Worm (Caenorhabditis elegans) whole organism, L2 larva: ENCODE results near the gene mfsd-8.

Experiments used
- R02D3.7 ChIP-seq: fragments of 150-350 bp; optimal IDR thresholded peaks from 2 replicates; lab custom pipeline; 2014; ENCODE audit warnings: missing biosample characterization, missing genetic modification characterization
- ceh-16 ChIP-seq: fragments of 150-350 bp; optimal IDR thresholded peaks from 2 replicates; lab custom pipeline; 2014; ENCODE audit warnings: missing biosample characterization, missing genetic modification characterization
- egl-27 ChIP-seq: sonication (generic microtip); optimal IDR thresholded peaks from 3 replicates; lab custom pipeline; 2017; ENCODE audit warnings: missing biosample characterization, missing genetic modification reagents, missing genetic modification characterization
- fos-1 ChIP-seq: fragments of 150-350 bp; optimal IDR thresholded peaks from 2 replicates; lab custom pipeline; 2014; ENCODE audit warnings: missing biosample characterization, missing genetic modification characterization
- lin-11 ChIP-seq: fragments of 150-350 bp; sonication (generic microtip); optimal IDR thresholded peaks from 2 replicates; lab custom pipeline; 2014; ENCODE audit warnings: missing biosample characterization, missing genetic modification characterization, inconsistent platforms, mixed read lengths
- lin-39 ChIP-seq: fragments of 150-350 bp; optimal IDR thresholded peaks from 2 replicates; lab custom pipeline; 2014; ENCODE audit warnings: missing biosample characterization, missing genetic modification reagents, missing genetic modification characterization
- lsy-2 ChIP-seq, 2 experiments: fragments of 150-350 bp in 1 of 2; sonication (generic microtip) in 1 of 2; optimal IDR thresholded peaks; 2 replicates each; lab custom pipeline; 2014 to 2017; ENCODE audit warnings: missing biosample characterization in 2 of 2, missing genetic modification characterization in 2 of 2
- mdl-1 ChIP-seq, 2 experiments: fragments of 150-350 bp in 1 of 2; sonication (generic microtip) in 1 of 2; optimal IDR thresholded peaks; 2 replicates each; lab custom pipeline; 2017; ENCODE audit warnings: missing biosample characterization in 2 of 2, missing genetic modification characterization in 2 of 2
- nhr-10 ChIP-seq: sonication (generic microtip); optimal IDR thresholded peaks from 2 replicates; lab custom pipeline; 2017; ENCODE audit warnings: missing biosample characterization, missing genetic modification characterization
- nhr-23 ChIP-seq: fragments of 150-350 bp; optimal IDR thresholded peaks from 2 replicates; lab custom pipeline; 2014; ENCODE audit warnings: missing biosample characterization, missing genetic modification reagents, missing genetic modification characterization
- nhr-237 ChIP-seq: fragments of 150-350 bp; optimal IDR thresholded peaks from 2 replicates; lab custom pipeline; 2014; ENCODE audit warnings: missing biosample characterization, missing genetic modification characterization
- unc-62 ChIP-seq: fragments of 150-350 bp; optimal IDR thresholded peaks from 2 replicates; lab custom pipeline; 2014; ENCODE audit warnings: missing biosample characterization, missing genetic modification reagents, missing genetic modification characterization
- ztf-1 ChIP-seq: fragments of 200-800 bp; sonication (Bioruptor generic); conservative IDR thresholded peaks from 2 replicates; pipeline ENCODE4 v1.3.6; 2022; ENCODE audit warnings: missing genetic modification characterization, missing compliant biosample characterization

ce11 chrIII:3266602-3267001 lies 15.5 kb upstream of the mfsd-8 start, which contains the start of gene Y53G8AM.7:
- TF ChIP-seq unc-62 (GFP tag; lab: Kevin White, UChicago) (no peak), ztf-1 (no peak), fos-1 (tag; lab: Kevin White, UChicago) (no peak), nhr-10 (no peak), lin-39 (no peak), lsy-2 (tag; optimal IDR thresholded peaks at IDR 0.05; lab: Kevin White, UChicago) (no peak), mdl-1 (tag; optimal IDR thresholded peaks at IDR 0.05; lab: Kevin White, UChicago) (no peak), R02D3.7 (no peak), nhr-237 (tag; lab: Kevin White, UChicago) (no peak), egl-27 (no peak), lin-11 (no peak), nhr-23 (tag; lab: Kevin White, UChicago) (no peak), ceh-16 (tag; lab: Kevin White, UChicago) (no peak)
